Worm (Caenorhabditis elegans) whole organism, young adult: Measurements from ENCODE around the gene R08C7.11.
A peak's percentile ranks its signal among the peaks of the same experiment; 100 is the strongest.

Experiments
- C06A6.2 ChIP-seq: fragments of 200-800 bp; sonication (Bioruptor generic); conservative IDR thresholded peaks from 2 replicates; pipeline ENCODE4 v1.3.6; 2022; ENCODE audit warnings: missing genetic modification characterization, missing compliant biosample characterization
- C17E4.6 ChIP-seq: fragments of 200-800 bp; sonication (Bioruptor generic); IDR thresholded peaks from 2 replicates; pipeline ENCODE4 v1.3.6; 2022; ENCODE audit warnings: missing genetic modification reagents, missing genetic modification characterization, missing compliant biosample characterization
- F23B12.7 ChIP-seq: sonication (generic microtip); optimal IDR thresholded peaks from 2 replicates; lab custom pipeline; 2017; ENCODE audit warnings: missing genetic modification characterization, mild to moderate bottlenecking, missing compliant biosample characterization, antibody characterized with exemption, moderate library complexity; ENCODE audit not compliant: insufficient read depth
- F37B4.10 ChIP-seq: fragments of 200-800 bp; sonication (Bioruptor generic); IDR thresholded peaks from 2 replicates; pipeline ENCODE4 v1.3.6; 2022; ENCODE audit warnings: missing genetic modification characterization, missing compliant biosample characterization
- F49E8.2 ChIP-seq: sonication (generic microtip); optimal IDR thresholded peaks from 3 replicates; lab custom pipeline; 2017; ENCODE audit warnings: missing genetic modification characterization, mild to moderate bottlenecking, missing compliant biosample characterization, antibody characterized with exemption, moderate library complexity; ENCODE audit not compliant: insufficient read depth
- F55B11.4 ChIP-seq: sonication (generic microtip); optimal IDR thresholded peaks from 2 replicates; lab custom pipeline; 2016; ENCODE audit warnings: missing compliant biosample characterization, missing genetic modification characterization, borderline replicate concordance; ENCODE audit not compliant: insufficient read depth
- F57C9.4 ChIP-seq: sonication (generic microtip); optimal IDR thresholded peaks from 2 replicates; lab custom pipeline; 2017; ENCODE audit warnings: mild to moderate bottlenecking, missing genetic modification characterization, missing compliant biosample characterization
- T07F8.4 ChIP-seq: sonication (generic microtip); optimal IDR thresholded peaks from 2 replicates; lab custom pipeline; 2016; ENCODE audit warnings: mild to moderate bottlenecking, missing genetic modification characterization, moderate library complexity, missing compliant biosample characterization
- Y56A3A.18 ChIP-seq: fragments of 200-800 bp; sonication (Bioruptor generic); IDR thresholded peaks from 2 replicates; pipeline ENCODE4 v1.3.6; 2022; ENCODE audit warnings: missing genetic modification reagents, missing genetic modification characterization, missing compliant biosample characterization
- Y95B8A.8 ChIP-seq: fragments of 200-800 bp; sonication (Bioruptor generic); IDR thresholded peaks from 2 replicates; pipeline ENCODE4 v1.3.6; 2022; ENCODE audit warnings: missing genetic modification reagents, missing genetic modification characterization, missing compliant biosample characterization
- ama-1 ChIP-seq, 3 experiments: fragments of 150-350 bp in 1 of 3; sonication (generic microtip) in 2 of 3; optimal IDR thresholded peaks; 2 replicates each; lab custom pipeline; 2014 to 2018; ENCODE audit warnings: missing biosample characterization in 2 of 3, missing genetic modification characterization in 2 of 3, missing genetic modification reagents in 2 of 3
- aptf-2 ChIP-seq: fragments of 200-800 bp; sonication (Bioruptor generic); conservative IDR thresholded peaks from 2 replicates; pipeline ENCODE4 v1.3.6; 2022; ENCODE audit warnings: missing genetic modification reagents, missing genetic modification characterization, missing compliant biosample characterization
- aptf-3 ChIP-seq: fragments of 200-800 bp; sonication (Bioruptor generic); IDR thresholded peaks from 2 replicates; pipeline ENCODE4 v1.3.6; 2022; ENCODE audit warnings: missing genetic modification characterization, missing compliant biosample characterization
- athp-1 ChIP-seq: sonication (generic microtip); optimal IDR thresholded peaks from 2 replicates; lab custom pipeline; 2017; ENCODE audit warnings: mild to moderate bottlenecking, missing genetic modification characterization, missing compliant biosample characterization
- attf-3 ChIP-seq: fragments of 200-800 bp; sonication (Bioruptor generic); conservative IDR thresholded peaks from 2 replicates; pipeline ENCODE4 v1.3.6; 2022; ENCODE audit warnings: missing genetic modification reagents, missing genetic modification characterization, missing compliant biosample characterization
- attf-5 ChIP-seq: fragments of 200-800 bp; sonication (Bioruptor generic); optimal IDR thresholded peaks from 2 replicates; lab custom pipeline; 2018; ENCODE audit warnings: mild to moderate bottlenecking, missing genetic modification characterization, missing compliant biosample characterization
- attf-6 ChIP-seq: fragments of 200-800 bp; sonication (Bioruptor generic); IDR thresholded peaks from 2 replicates; pipeline ENCODE4 v1.3.6; 2022; ENCODE audit warnings: missing genetic modification reagents, missing genetic modification characterization, missing compliant biosample characterization
- bed-1 ChIP-seq: fragments of 200-800 bp; sonication (Bioruptor generic); IDR thresholded peaks from 2 replicates; pipeline ENCODE4 v1.3.6; 2022; ENCODE audit warnings: missing genetic modification reagents, missing genetic modification characterization, missing compliant biosample characterization
- ccch-3 ChIP-seq: fragments of 200-800 bp; sonication (Bioruptor generic); optimal IDR thresholded peaks from 2 replicates; lab custom pipeline; 2018; ENCODE audit warnings: mild to moderate bottlenecking, missing genetic modification characterization, missing compliant biosample characterization
- cebp-2 ChIP-seq: fragments of 200-800 bp; sonication (Bioruptor generic); IDR thresholded peaks from 2 replicates; pipeline ENCODE4 v1.3.6; 2022; ENCODE audit warnings: missing genetic modification characterization, missing compliant biosample characterization
- ceh-100 ChIP-seq: fragments of 200-800 bp; sonication (Bioruptor generic); IDR thresholded peaks from 2 replicates; pipeline ENCODE4 v1.3.6; 2022; ENCODE audit warnings: missing genetic modification reagents, missing genetic modification characterization, missing compliant biosample characterization
- ceh-27 ChIP-seq: fragments of 200-800 bp; sonication (Bioruptor generic); optimal IDR thresholded peaks from 2 replicates; lab custom pipeline; 2018; ENCODE audit warnings: mild to moderate bottlenecking, missing genetic modification characterization, moderate library complexity, missing compliant biosample characterization
- ceh-79 ChIP-seq: sonication (generic microtip); optimal IDR thresholded peaks from 2 replicates; lab custom pipeline; 2017; ENCODE audit warnings: mild to moderate bottlenecking, missing genetic modification characterization, missing compliant biosample characterization
- dpff-1 ChIP-seq: sonication (generic microtip); optimal IDR thresholded peaks from 2 replicates; lab custom pipeline; 2017; ENCODE audit warnings: mild to moderate bottlenecking, missing genetic modification characterization, missing compliant biosample characterization
- ekl-4 ChIP-seq: fragments of 200-800 bp; sonication (Bioruptor generic); IDR thresholded peaks from 2 replicates; pipeline ENCODE4 v1.3.6; 2022; ENCODE audit warnings: missing genetic modification reagents, missing genetic modification characterization, missing compliant biosample characterization
- gei-17 ChIP-seq: fragments of 200-800 bp; sonication (Bioruptor generic); optimal IDR thresholded peaks from 2 replicates; lab custom pipeline; 2018; ENCODE audit warnings: mild to moderate bottlenecking, missing genetic modification characterization, missing compliant biosample characterization
- hlh-12 ChIP-seq: sonication (generic microtip); optimal IDR thresholded peaks from 2 replicates; lab custom pipeline; 2016; ENCODE audit warnings: missing genetic modification characterization, missing compliant biosample characterization
- hrde-1 ChIP-seq: sonication (generic microtip); optimal IDR thresholded peaks from 2 replicates; lab custom pipeline; 2016; ENCODE audit warnings: missing genetic modification characterization, mild to moderate bottlenecking, missing compliant biosample characterization, moderate library complexity, missing genotype, missing genetic modification reagents, borderline replicate concordance
- lag-1 ChIP-seq: fragments of 200-800 bp; sonication (Bioruptor generic); IDR thresholded peaks from 2 replicates; pipeline ENCODE4 v1.3.6; 2022; ENCODE audit warnings: missing genetic modification reagents, missing genetic modification characterization, missing compliant biosample characterization
- lin-54 ChIP-seq: fragments of 200-800 bp; sonication (Bioruptor generic); optimal IDR thresholded peaks from 2 replicates; lab custom pipeline; 2018; ENCODE audit warnings: mild to moderate bottlenecking, missing genetic modification characterization, missing compliant biosample characterization
- madf-10 ChIP-seq: sonication (generic microtip); optimal IDR thresholded peaks from 2 replicates; lab custom pipeline; 2016; ENCODE audit warnings: mild to moderate bottlenecking, missing genetic modification characterization, missing compliant biosample characterization
- madf-3 ChIP-seq: fragments of 200-800 bp; sonication (Bioruptor generic); IDR thresholded peaks from 2 replicates; pipeline ENCODE4 v1.3.6; 2022; ENCODE audit warnings: missing genetic modification reagents, missing genetic modification characterization, missing compliant biosample characterization
- madf-6 ChIP-seq: fragments of 200-800 bp; sonication (Bioruptor generic); IDR thresholded peaks from 2 replicates; pipeline ENCODE4 v1.3.6; 2022; ENCODE audit warnings: missing genetic modification reagents, missing genetic modification characterization, missing compliant biosample characterization
- madf-8 ChIP-seq: fragments of 200-800 bp; sonication (Bioruptor generic); conservative IDR thresholded peaks from 2 replicates; pipeline ENCODE4 v1.3.6; 2022; ENCODE audit warnings: missing genetic modification reagents, missing genetic modification characterization, missing compliant biosample characterization
- mcd-1 ChIP-seq: fragments of 200-800 bp; sonication (Bioruptor generic); IDR thresholded peaks from 2 replicates; pipeline ENCODE4 v1.3.6; 2022; ENCODE audit warnings: missing genetic modification reagents, missing genetic modification characterization, missing compliant biosample characterization
- mel-28 ChIP-seq: sonication (generic microtip); optimal IDR thresholded peaks from 2 replicates; lab custom pipeline; 2016; ENCODE audit warnings: borderline replicate concordance, mild to moderate bottlenecking, missing genetic modification characterization, missing compliant biosample characterization
- mxl-1 ChIP-seq: sonication (generic microtip); optimal IDR thresholded peaks from 2 replicates; lab custom pipeline; 2016; ENCODE audit warnings: missing genetic modification characterization, missing compliant biosample characterization
- nfya-1 ChIP-seq: sonication (generic microtip); optimal IDR thresholded peaks from 2 replicates; lab custom pipeline; 2017; ENCODE audit warnings: antibody characterized with exemption, missing compliant biosample characterization, missing genetic modification characterization, borderline replicate concordance; ENCODE audit not compliant: insufficient read depth
- nhr-90 ChIP-seq: sonication (generic microtip); optimal IDR thresholded peaks from 2 replicates; lab custom pipeline; 2016; ENCODE audit warnings: missing genotype, mild to moderate bottlenecking, missing genetic modification characterization, missing compliant biosample characterization
- pbrm-1 ChIP-seq: fragments of 200-800 bp; sonication (Bioruptor generic); IDR thresholded peaks from 2 replicates; pipeline ENCODE4 v1.3.6; 2022; ENCODE audit warnings: missing genetic modification reagents, missing genetic modification characterization, missing compliant biosample characterization
- rec-8 ChIP-seq, 2 experiments: sonication (generic microtip); optimal IDR thresholded peaks; 2 replicates each; lab custom pipeline; 2016; ENCODE audit warnings: mild to moderate bottlenecking in 2 of 2, missing genetic modification characterization in 2 of 2, missing genetic modification reagents in 2 of 2, missing genotype in 2 of 2, missing biosample characterization in 1 of 2, missing compliant biosample characterization in 1 of 2, moderate library complexity in 1 of 2
- snpc-4 ChIP-seq, 5 experiments: fragments of 150-350 bp in 1 of 5; sonication (generic microtip) in 4 of 5; optimal IDR thresholded peaks; 2 replicates each; lab custom pipeline; 2014 to 2018; ENCODE audit warnings: missing genetic modification characterization in 5 of 5, missing biosample characterization in 3 of 5, antibody characterized with exemption in 2 of 5, mild to moderate bottlenecking in 2 of 5, missing compliant biosample characterization in 2 of 5, missing genotype in 2 of 5, moderate library complexity in 2 of 5, missing genetic modification reagents in 1 of 5
- tbx-9 ChIP-seq: sonication (generic microtip); optimal IDR thresholded peaks from 2 replicates; lab custom pipeline; 2016; ENCODE audit warnings: borderline replicate concordance, missing genetic modification characterization, inconsistent platforms, missing compliant biosample characterization
- unc-62 ChIP-seq: fragments of 150-350 bp; optimal IDR thresholded peaks from 2 replicates; lab custom pipeline; 2014; ENCODE audit warnings: missing biosample characterization, missing genetic modification reagents, missing genetic modification characterization
- zim-3 ChIP-seq: sonication (generic microtip); optimal IDR thresholded peaks from 2 replicates; lab custom pipeline; 2017; ENCODE audit warnings: mild to moderate bottlenecking, missing genetic modification characterization, moderate library complexity, missing compliant biosample characterization
- ztf-18 ChIP-seq: sonication (generic microtip); optimal IDR thresholded peaks from 2 replicates; lab custom pipeline; 2016; ENCODE audit warnings: missing genotype, mild to moderate bottlenecking, missing genetic modification characterization, missing compliant biosample characterization

R08C7.11 gene

ce11 chrIV:4468046-4468727 is 13.4 kb upstream of the R08C7.11 start (continued):
- TF ChIP-seq rec-8 (tag; optimal IDR thresholded peaks at IDR 0.05; lab: Kevin White, UChicago) (peak; percentile 27 to 60), F37B4.10 (GFP tag; lab: Robert Waterston, UW) (no peak), C06A6.2 (GFP tag; lab: Robert Waterston, UW) (0 out of 2 replicates have a peak, but pooled peaks have one; percentile 21), mcd-1 (GFP tag; lab: Robert Waterston, UW) (peak; percentile 56), snpc-4 (GFP tag; optimal IDR thresholded peaks at IDR 0.05; lab: Kevin White, UChicago) (peak; percentile 30), snpc-4 (tag; optimal IDR thresholded peaks at IDR 0.05; lab: Kevin White, UChicago) (peak in 3 of 4 experiments; percentile 12 to 64 (median 18)), hrde-1 (tag; lab: Kevin White, UChicago) (no peak), F49E8.2 (tag; lab: Kevin White, UChicago) (peak; percentile 67), F23B12.7 (no peak), unc-62 (GFP tag; lab: Kevin White, UChicago) (no peak), madf-6 (GFP tag; lab: Robert Waterston, UW) (peak; percentile 76), lag-1 (no peak), nhr-90 (peak; percentile 65), ceh-27 (GFP tag; lab: Kevin White, UChicago) (peak; percentile 38), Y95B8A.8 (GFP tag; lab: Robert Waterston, UW) (peak; percentile 68), F55B11.4 (tag; lab: Kevin White, UChicago) (no peak), bed-1 (GFP tag; lab: Robert Waterston, UW) (0 out of 2 replicates have a peak, but pooled peaks have one; percentile 3), mel-28 (tag; lab: Kevin White, UChicago) (no peak), athp-1 (tag; lab: Kevin White, UChicago) (peak; percentile 75), attf-6 (GFP tag; lab: Robert Waterston, UW) (no peak), ceh-100 (no peak), attf-5 (GFP tag; lab: Kevin White, UChicago) (peak; percentile 67), gei-17 (no peak), Y56A3A.18 (no peak; the same call in 1 of the 2 replicates), T07F8.4 (tag; lab: Kevin White, UChicago) (no peak), nfya-1 (tag; lab: Kevin White, UChicago) (no peak), madf-3 (peak; percentile 63; the same call in 1 of the 2 replicates), ceh-79 (peak; percentile 86), ccch-3 (no peak), madf-8 (GFP tag; lab: Robert Waterston, UW) (peak; percentile 59), hlh-12 (tag; lab: Kevin White, UChicago) (no peak), madf-10 (tag; lab: Kevin White, UChicago) (peak; percentile 34), pbrm-1 (GFP tag; lab: Robert Waterston, UW) (no peak; the same call in 1 of the 2 replicates), aptf-2 (GFP tag; lab: Robert Waterston, UW) (no peak), tbx-9 (tag; lab: Kevin White, UChicago) (no peak), C17E4.6 (GFP tag; lab: Robert Waterston, UW) (no peak), ztf-18 (tag; lab: Kevin White, UChicago) (peak; percentile 36), zim-3 (no peak), aptf-3 (GFP tag; lab: Robert Waterston, UW) (no peak), cebp-2 (GFP tag; lab: Robert Waterston, UW) (no peak), lin-54 (peak; percentile 54), mxl-1 (tag; lab: Kevin White, UChicago) (no peak), ama-1 (optimal IDR thresholded peaks at IDR 0.05; lab: Kevin White, UChicago) (peak; percentile 98), ama-1 (GFP tag; optimal IDR thresholded peaks at IDR 0.05; lab: Kevin White, UChicago) (peak in 1 of 2 experiments; percentile 13), dpff-1 (tag; lab: Kevin White, UChicago) (peak; percentile 62), F57C9.4 (tag; lab: Kevin White, UChicago) (peak; percentile 24), attf-3 (GFP tag; lab: Robert Waterston, UW) (no peak), ekl-4 (GFP tag; lab: Robert Waterston, UW) (no peak)
